Fruit fly (Drosophila melanogaster) whole organism, prepupa: ENCODE results near the gene CG6980.
A peak's percentile ranks its signal among the peaks of the same experiment; 100 is the strongest.

Experiments used
- Blimp-1 ChIP-seq: fragments of 200-800 bp; sonication (Bioruptor generic); optimal IDR thresholded peaks from 3 replicates; lab custom pipeline; 2017; ENCODE audit warnings: missing biosample characterization, missing genetic modification characterization, mild to moderate bottlenecking, moderate library complexity, missing genetic modification reagents
- CG10669 ChIP-seq: fragments of 200-800 bp; sonication (Bioruptor generic); optimal IDR thresholded peaks from 3 replicates; lab custom pipeline; 2018; ENCODE audit warnings: missing biosample characterization, mild to moderate bottlenecking, missing genetic modification characterization, moderate library complexity
- CG11762 ChIP-seq: fragments of 200-800 bp; sonication (Bioruptor generic); optimal IDR thresholded peaks from 3 replicates; lab custom pipeline; 2016; ENCODE audit warnings: missing biosample characterization, missing genetic modification characterization; ENCODE audit not compliant: insufficient read depth
- CG11902 ChIP-seq: fragments of 200-800 bp; sonication (Bioruptor generic); optimal IDR thresholded peaks from 3 replicates; lab custom pipeline; 2016; ENCODE audit warnings: missing biosample characterization, missing genetic modification characterization
- CG15336 ChIP-seq: fragments of 200-800 bp; sonication (Bioruptor generic); IDR thresholded peaks from 2 replicates; pipeline ENCODE4 v1.3.6; 2022; ENCODE audit warnings: missing biosample characterization, missing genetic modification characterization
- CG1621 ChIP-seq: fragments of 200-800 bp; sonication (Bioruptor generic); optimal IDR thresholded peaks from 3 replicates; lab custom pipeline; 2018; ENCODE audit warnings: missing biosample characterization, mild to moderate bottlenecking, missing genetic modification characterization
- CG16779 ChIP-seq: fragments of 200-800 bp; sonication (Bioruptor generic); optimal IDR thresholded peaks from 3 replicates; lab custom pipeline; 2017; ENCODE audit warnings: missing biosample characterization, mild to moderate bottlenecking, missing genetic modification characterization
- CG3032 ChIP-seq: fragments of 200-800 bp; optimal IDR thresholded peaks from 2 replicates; lab custom pipeline; 2019; ENCODE audit warnings: missing biosample characterization, mild to moderate bottlenecking, missing genetic modification characterization, moderate library complexity
- CG31627 ChIP-seq: fragments of 200-800 bp; sonication (Bioruptor generic); optimal IDR thresholded peaks from 3 replicates; lab custom pipeline; 2016; ENCODE audit warnings: missing biosample characterization, missing genetic modification characterization
- CG32006 ChIP-seq: fragments of 200-800 bp; sonication (Bioruptor generic); optimal IDR thresholded peaks from 3 replicates; lab custom pipeline; 2017; ENCODE audit warnings: missing biosample characterization, mild to moderate bottlenecking, missing genetic modification characterization
- CG34406 ChIP-seq: fragments of 200-800 bp; sonication (Bioruptor generic); optimal IDR thresholded peaks from 3 replicates; lab custom pipeline; 2016; ENCODE audit warnings: missing biosample characterization, missing genetic modification characterization
- CG6163 ChIP-seq: fragments of 200-800 bp; sonication (Bioruptor generic); IDR thresholded peaks from 3 replicates; pipeline ENCODE4 v1.3.6; 2022; ENCODE audit warnings: missing biosample characterization, missing genetic modification characterization
- CG6276 ChIP-seq: fragments of 200-800 bp; sonication (Bioruptor generic); optimal IDR thresholded peaks from 2 replicates; lab custom pipeline; 2017; ENCODE audit warnings: missing biosample characterization, mild to moderate bottlenecking, missing genetic modification characterization
- CG6792 ChIP-seq: fragments of 200-800 bp; sonication (Bioruptor generic); optimal IDR thresholded peaks from 3 replicates; lab custom pipeline; 2016; ENCODE audit warnings: missing biosample characterization, missing genetic modification characterization
- CG6808 ChIP-seq: fragments of 200-800 bp; sonication (Bioruptor generic); optimal IDR thresholded peaks from 3 replicates; lab custom pipeline; 2017; ENCODE audit warnings: missing biosample characterization, missing genetic modification characterization, mild to moderate bottlenecking, moderate library complexity, missing genetic modification reagents
- CG6854 ChIP-seq: fragments of 200-800 bp; sonication (Bioruptor generic); optimal IDR thresholded peaks from 2 replicates; lab custom pipeline; 2017; ENCODE audit warnings: missing biosample characterization, mild to moderate bottlenecking, missing genetic modification characterization
- CG7368 ChIP-seq: fragments of 200-800 bp; sonication (Bioruptor generic); optimal IDR thresholded peaks from 3 replicates; lab custom pipeline; 2016; ENCODE audit warnings: missing biosample characterization, missing genetic modification characterization
- CG8119 ChIP-seq: fragments of 200-800 bp; sonication (Bioruptor generic); IDR thresholded peaks from 3 replicates; pipeline ENCODE4 v1.3.6; 2022; ENCODE audit warnings: missing biosample characterization, missing genetic modification characterization
- CG8319 ChIP-seq: fragments of 200-800 bp; sonication (Bioruptor generic); optimal IDR thresholded peaks from 3 replicates; lab custom pipeline; 2016; ENCODE audit warnings: missing biosample characterization, missing genetic modification characterization
- CG9139 ChIP-seq: fragments of 200-800 bp; sonication (Bioruptor generic); optimal IDR thresholded peaks from 3 replicates; lab custom pipeline; 2017; ENCODE audit warnings: missing biosample characterization, mild to moderate bottlenecking, missing genetic modification characterization
- Eip75B ChIP-seq: fragments of 200-800 bp; sonication (Bioruptor generic); optimal IDR thresholded peaks from 3 replicates; lab custom pipeline; 2016; ENCODE audit warnings: missing biosample characterization, missing genetic modification characterization
- Eip78C ChIP-seq: fragments of 200-800 bp; sonication (Bioruptor generic); peaks from one replicate; lab custom pipeline; 2016; ENCODE audit warnings: missing biosample characterization, missing genetic modification characterization
- Ets21C ChIP-seq: fragments of 200-800 bp; sonication (Bioruptor generic); optimal IDR thresholded peaks from 3 replicates; lab custom pipeline; 2016; ENCODE audit warnings: missing biosample characterization, missing genetic modification characterization
- Gug ChIP-seq: fragments of 200-800 bp; sonication (Bioruptor generic); IDR thresholded peaks from 2 replicates; pipeline ENCODE4 v1.3.6; 2022; ENCODE audit warnings: missing biosample characterization, missing genetic modification characterization
- Hr38 ChIP-seq: sonication (Bioruptor generic); optimal IDR thresholded peaks from 2 replicates; lab custom pipeline; 2016; ENCODE audit warnings: missing biosample characterization, missing genetic modification characterization
- Met ChIP-seq: fragments of 200-800 bp; sonication (Bioruptor generic); optimal IDR thresholded peaks from 3 replicates; lab custom pipeline; 2016; ENCODE audit warnings: missing biosample characterization, missing genetic modification characterization
- Smox ChIP-seq: fragments of 200-800 bp; sonication (Bioruptor generic); optimal IDR thresholded peaks from 3 replicates; lab custom pipeline; 2016; ENCODE audit warnings: missing biosample characterization, missing genetic modification characterization
- Sox102F ChIP-seq: fragments of 200-800 bp; sonication (Bioruptor generic); optimal IDR thresholded peaks from 2 replicates; lab custom pipeline; 2016; ENCODE audit warnings: missing biosample characterization, mild to moderate bottlenecking, missing genetic modification characterization
- Sox14 ChIP-seq: fragments of 200-800 bp; sonication (Bioruptor generic); optimal IDR thresholded peaks from 3 replicates; lab custom pipeline; 2016; ENCODE audit warnings: missing biosample characterization, missing genetic modification characterization
- Sox15 ChIP-seq: fragments of 200-800 bp; sonication (Bioruptor generic); optimal IDR thresholded peaks from 3 replicates; lab custom pipeline; 2016; ENCODE audit warnings: missing biosample characterization, missing genetic modification characterization
- achi ChIP-seq: fragments of 200-800 bp; sonication (Bioruptor generic); optimal IDR thresholded peaks from 3 replicates; lab custom pipeline; 2016; ENCODE audit warnings: missing biosample characterization, missing genetic modification characterization
- cyc ChIP-seq: fragments of 200-800 bp; sonication (Bioruptor generic); optimal IDR thresholded peaks from 3 replicates; lab custom pipeline; 2016; ENCODE audit warnings: missing biosample characterization, missing genetic modification characterization
- dac ChIP-seq: fragments of 200-800 bp; sonication (Bioruptor generic); optimal IDR thresholded peaks from 2 replicates; lab custom pipeline; 2017; ENCODE audit warnings: missing biosample characterization, mild to moderate bottlenecking, missing genetic modification characterization
- esn ChIP-seq: fragments of 200-800 bp; sonication (Bioruptor generic); optimal IDR thresholded peaks from 2 replicates; lab custom pipeline; 2016; ENCODE audit warnings: missing biosample characterization, mild to moderate bottlenecking, missing genetic modification characterization, moderate library complexity
- fd85E ChIP-seq: fragments of 200-800 bp; sonication (Bioruptor generic); optimal IDR thresholded peaks from 3 replicates; lab custom pipeline; 2016; ENCODE audit warnings: missing biosample characterization, missing genetic modification characterization
- lz ChIP-seq: fragments of 200-800 bp; sonication (Bioruptor generic); optimal IDR thresholded peaks from 3 replicates; lab custom pipeline; 2016; ENCODE audit warnings: missing biosample characterization, missing genetic modification characterization
- net ChIP-seq: fragments of 200-800 bp; sonication (Bioruptor generic); optimal IDR thresholded peaks from 3 replicates; lab custom pipeline; 2016; ENCODE audit warnings: missing biosample characterization, missing genetic modification characterization
- pdm3 ChIP-seq: fragments of 200-800 bp; sonication (Bioruptor generic); optimal IDR thresholded peaks from 3 replicates; lab custom pipeline; 2016; ENCODE audit warnings: missing biosample characterization, missing genetic modification characterization
- salr ChIP-seq, 2 experiments: fragments of 200-800 bp; sonication (Bioruptor generic); optimal IDR thresholded peaks; 3 replicates each; lab custom pipeline; 2016 to 2018; ENCODE audit warnings: missing biosample characterization in 2 of 2, missing genetic modification characterization in 2 of 2, mild to moderate bottlenecking in 1 of 2
- spab ChIP-seq: fragments of 200-800 bp; sonication (Bioruptor generic); optimal IDR thresholded peaks from 2 replicates; lab custom pipeline; 2017; ENCODE audit warnings: missing biosample characterization, mild to moderate bottlenecking, missing genetic modification characterization, missing genetic modification reagents
- topi ChIP-seq: fragments of 200-800 bp; sonication (Bioruptor generic); optimal IDR thresholded peaks from 3 replicates; lab custom pipeline; 2016; ENCODE audit warnings: missing biosample characterization, missing genetic modification characterization

CG6980 gene

dm6 chr3R:24768538-24769401 lies 38.7 kb upstream of the CG6980 start, which contains the start of gene CG13631 (continued):
- TF ChIP-seq CG16779 (tag; lab: Kevin White, UChicago): peak; percentile 91
- TF ChIP-seq Smox: peak; percentile 94
- TF ChIP-seq CG32006 (GFP tag; lab: Kevin White, UChicago): peak; percentile 100
- TF ChIP-seq Sox14 (GFP tag; lab: Kevin White, UChicago): peak; percentile 98
- peak; percentile 66 for TF ChIP-seq CG9139
- TF ChIP-seq Sox102F (GFP tag; lab: Kevin White, UChicago): peak; percentile 94
- TF ChIP-seq CG6163 (GFP tag; lab: Robert Waterston, UW): peak; percentile 96
- peak; percentile 99 for TF ChIP-seq CG6276 (GFP tag; lab: Kevin White, UChicago)
- TF ChIP-seq CG31627 (GFP tag; lab: Kevin White, UChicago): peak; percentile 98
- peak; percentile 98 for TF ChIP-seq Eip75B
- peak; percentile 83 for TF ChIP-seq CG6854
- peak; percentile 99 for TF ChIP-seq dac
- TF ChIP-seq CG10669 (GFP tag; lab: Kevin White, UChicago): peak; percentile 88
- TF ChIP-seq CG11762 (GFP tag; lab: Kevin White, UChicago): peak; percentile 97
- TF ChIP-seq CG6792 (GFP tag; lab: Kevin White, UChicago): peak; percentile 97
- TF ChIP-seq CG8119: peak; percentile 99
- TF ChIP-seq Gug (GFP tag; lab: Robert Waterston, UW): peak; percentile 98
- TF ChIP-seq Sox15: peak; percentile 95
- peak; percentile 70 to 99 for TF ChIP-seq salr (GFP tag; optimal IDR thresholded peaks at IDR 0.05; lab: Kevin White, UChicago)
- peak; percentile 97 for TF ChIP-seq topi (GFP tag; lab: Kevin White, UChicago)
- TF ChIP-seq Hr38 (GFP tag; lab: Kevin White, UChicago): peak; percentile 81
- peak; percentile 98 for TF ChIP-seq pdm3 (GFP tag; lab: Kevin White, UChicago)
- TF ChIP-seq CG7368 (GFP tag; lab: Kevin White, UChicago): peak; percentile 93
- TF ChIP-seq spab (GFP tag; lab: Kevin White, UChicago): peak; percentile 83
- peak; percentile 99 for TF ChIP-seq Eip78C (GFP tag; lab: Kevin White, UChicago)
- TF ChIP-seq fd85E (GFP tag; lab: Kevin White, UChicago): peak; percentile 80
- peak; percentile 98 for TF ChIP-seq esn (GFP tag; lab: Kevin White, UChicago)
- TF ChIP-seq CG6808: peak; percentile 80
- peak; percentile 97 for TF ChIP-seq cyc (GFP tag; lab: Kevin White, UChicago)
- TF ChIP-seq CG15336 (GFP tag; lab: Robert Waterston, UW): peak; percentile 99
- peak; percentile 97 for TF ChIP-seq achi
- TF ChIP-seq Met (GFP tag; lab: Kevin White, UChicago): peak; percentile 96
- peak; percentile 98 for TF ChIP-seq lz (GFP tag; lab: Kevin White, UChicago)
- peak; percentile 96 for TF ChIP-seq CG34406 (GFP tag; lab: Kevin White, UChicago)
- peak; percentile 97 for TF ChIP-seq CG8319 (GFP tag; lab: Kevin White, UChicago)

- TF ChIP-seq Hr38 (GFP tag; lab: Kevin White, UChicago) (no peak), Gug (GFP tag; lab: Robert Waterston, UW) (no peak), Blimp-1 (no peak), CG11902 (no peak), Ets21C (GFP tag; lab: Kevin White, UChicago) (no peak), topi (GFP tag; lab: Kevin White, UChicago) (no peak), CG31627 (GFP tag; lab: Kevin White, UChicago) (no peak), CG3032 (no peak), CG34406 (GFP tag; lab: Kevin White, UChicago) (no peak), CG32006 (GFP tag; lab: Kevin White, UChicago) (no peak), CG9139 (no peak), Sox102F (GFP tag; lab: Kevin White, UChicago) (no peak), Eip78C (GFP tag; lab: Kevin White, UChicago) (no peak), net (no peak), Met (GFP tag; lab: Kevin White, UChicago) (no peak), dac (no peak), CG1621 (tag; lab: Kevin White, UChicago) (no peak), Sox15 (no peak)
- TF ChIP-seq, all 60 proteins: peak for 0
These were observed 37.8 kb upstream of the CG6980 start for dm6 chr3R:24769601-24770000.
